Worm (Caenorhabditis elegans): ENCODE data around the gene cut-2.
A peak's percentile ranks its signal among the peaks of the same experiment; 100 is the strongest.

Gene cut-2

ce11 chrV:13427378-13427777 lies 12.6 kb downstream of the cut-2 start:
- no peak for TF ChIP-seq nfya-1 (tag; optimal IDR thresholded peaks at IDR 0.05; ENCODE audit: insufficient read depth)
- TF ChIP-seq mdl-1 (tag; optimal IDR thresholded peaks at IDR 0.05) = no peak
- no peak for TF ChIP-seq nhr-67 (tag; optimal IDR thresholded peaks at IDR 0.05)
- no peak for TF ChIP-seq pqm-1 (tag; optimal IDR thresholded peaks at IDR 0.05)
- TF ChIP-seq eor-1 (tag; optimal IDR thresholded peaks at IDR 0.05) = no peak
- no peak for TF ChIP-seq snpc-4 (tag; optimal IDR thresholded peaks at IDR 0.05)
- no peak for TF ChIP-seq elt-1 (tag; optimal IDR thresholded peaks at IDR 0.05)
- TF ChIP-seq ceh-28 (tag; optimal IDR thresholded peaks at IDR 0.05) = no peak
- TF ChIP-seq elt-2 (tag; optimal IDR thresholded peaks at IDR 0.05) = no peak
- TF ChIP-seq mml-1 (tag; optimal IDR thresholded peaks at IDR 0.05) = no peak
- no peak for TF ChIP-seq nhr-28 (tag; optimal IDR thresholded peaks at IDR 0.05)
- no peak for TF ChIP-seq nhr-237 (tag; optimal IDR thresholded peaks at IDR 0.05)
- TF ChIP-seq aly-2 (tag; optimal IDR thresholded peaks at IDR 0.05) = no peak
- no peak for TF ChIP-seq fkh-2 (tag; optimal IDR thresholded peaks at IDR 0.05)
- no peak for TF ChIP-seq egl-5 (tag; optimal IDR thresholded peaks at IDR 0.05)
- no peak for TF ChIP-seq daf-12 (tag; optimal IDR thresholded peaks at IDR 0.05)

- no peak for TF ChIP-seq nhr-11 (tag; optimal IDR thresholded peaks at IDR 0.05)
- no peak for TF ChIP-seq mdl-1 (tag; optimal IDR thresholded peaks at IDR 0.05)
- TF ChIP-seq snpc-4 (tag; optimal IDR thresholded peaks at IDR 0.05) = no peak
- no peak for TF ChIP-seq nfya-1 (tag; optimal IDR thresholded peaks at IDR 0.05; ENCODE audit: insufficient read depth)
- TF ChIP-seq nhr-77 (tag; optimal IDR thresholded peaks at IDR 0.05) = no peak
- TF ChIP-seq fkh-2 (tag; optimal IDR thresholded peaks at IDR 0.05) = no peak
- no peak for TF ChIP-seq nhr-76 (tag; optimal IDR thresholded peaks at IDR 0.05)
- no peak for TF ChIP-seq ceh-82 (tag; optimal IDR thresholded peaks at IDR 0.05)
- no peak for TF ChIP-seq hmg-11 (tag; optimal IDR thresholded peaks at IDR 0.05)
- TF ChIP-seq fkh-10 (GFP tag; optimal IDR thresholded peaks at IDR 0.05) = no peak
- TF ChIP-seq lsy-12 (tag; optimal IDR thresholded peaks at IDR 0.05) = no peak
- TF ChIP-seq egl-5 (tag; optimal IDR thresholded peaks at IDR 0.05) = no peak
- no peak for TF ChIP-seq fos-1 (tag; optimal IDR thresholded peaks at IDR 0.05)
- TF ChIP-seq skn-1 (tag; optimal IDR thresholded peaks at IDR 0.05) = no peak
- TF ChIP-seq elt-1 (tag; optimal IDR thresholded peaks at IDR 0.05) = no peak
Observed at ce11 chrV:13428660-13429059, 13.9 kb downstream of the cut-2 start, which contains the start of gene srd-19. srd-19 (minus strand) TSS chrV:13428760.

DNA sequence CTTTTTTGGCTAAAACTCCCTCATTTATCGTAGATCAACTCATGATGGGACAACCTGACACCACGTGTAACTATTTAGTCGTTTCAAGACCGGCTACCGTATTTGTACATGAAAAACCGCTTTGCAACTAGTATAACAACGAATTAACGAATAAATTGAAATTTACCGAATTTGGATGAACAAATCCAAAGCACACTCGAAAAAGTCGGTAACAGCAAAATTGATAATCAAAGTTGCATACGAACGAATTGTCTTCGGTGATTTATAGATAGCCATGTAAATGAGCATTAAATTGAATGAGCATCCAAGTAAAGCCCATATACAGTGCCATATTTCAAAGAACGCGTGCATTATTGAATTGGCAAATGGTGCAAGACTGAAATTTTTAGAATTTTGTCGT lies 17.6 kb downstream of the cut-2 start, which contains the start of gene srd-17:
Gene srd-17, minus strand, starts transcription at position 351 of the 400 bp plus-strand sequence.
- TF ChIP-seq lsy-12 (tag; optimal IDR thresholded peaks at IDR 0.05) (no peak), mml-1 (tag; optimal IDR thresholded peaks at IDR 0.05) (no peak), nhr-67 (tag; optimal IDR thresholded peaks at IDR 0.05) (no peak), nhr-23 (tag; optimal IDR thresholded peaks at IDR 0.05) (no peak), elt-3 (tag; optimal IDR thresholded peaks at IDR 0.05) (no peak), nhr-76 (tag; optimal IDR thresholded peaks at IDR 0.05) (no peak), ztf-4 (tag; optimal IDR thresholded peaks at IDR 0.05) (no peak), ceh-9 (tag; optimal IDR thresholded peaks at IDR 0.05) (no peak), ceh-16 (tag; optimal IDR thresholded peaks at IDR 0.05) (no peak), nhr-11 (tag; optimal IDR thresholded peaks at IDR 0.05) (no peak), daf-12 (tag; optimal IDR thresholded peaks at IDR 0.05) (no peak), R02D3.7 (tag; optimal IDR thresholded peaks at IDR 0.05) (no peak)

DNA sequence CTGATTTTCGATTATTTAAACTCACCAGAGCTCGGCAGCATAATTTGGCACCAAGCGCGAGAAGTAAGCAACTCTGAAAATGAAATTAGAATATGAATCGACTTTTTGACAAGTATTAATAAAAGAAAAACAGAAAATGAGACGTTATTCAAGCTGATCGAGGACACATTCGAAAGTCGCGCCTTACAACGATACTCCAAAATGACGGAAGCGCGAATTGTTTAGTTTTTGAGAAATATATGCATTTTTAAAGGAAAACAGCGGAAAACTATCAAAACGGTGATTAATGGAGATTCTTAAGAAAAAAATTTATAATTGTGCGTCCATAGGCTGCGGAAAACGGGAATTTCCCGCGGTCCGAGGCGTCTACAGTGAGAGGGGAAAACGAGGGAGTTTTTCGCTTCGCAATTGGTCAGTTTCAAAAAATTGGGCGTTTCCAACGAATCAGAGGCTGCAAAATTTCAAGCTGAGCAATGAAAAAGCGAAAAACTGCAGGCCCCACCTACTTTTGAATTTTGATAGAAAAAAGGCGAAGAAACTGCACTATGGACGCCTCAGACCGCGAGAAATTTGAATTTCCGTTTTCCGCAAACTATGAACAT lies 22.8 kb downstream of the cut-2 start, which contains the start of gene mes-4:
Gene mes-4, minus strand, starts transcription at position 73 of the 602 bp plus-strand sequence.
- TF ChIP-seq lin-15B (tag; optimal IDR thresholded peaks at IDR 0.05) = peak; percentile 38
- TF ChIP-seq nfya-1 (tag; optimal IDR thresholded peaks at IDR 0.05; ENCODE audit: insufficient read depth) = peak; percentile 91
- TF ChIP-seq zag-1 (tag; optimal IDR thresholded peaks at IDR 0.05) = no peak

ce11 chrV:13441661-13442060 lies 26.9 kb downstream of the cut-2 start, which contains the start of gene col-162:
col-162 (plus strand) TSS chrV:13441961.
- no peak for TF ChIP-seq ceh-82 (tag; optimal IDR thresholded peaks at IDR 0.05)
- TF ChIP-seq daf-12 (tag; optimal IDR thresholded peaks at IDR 0.05) = no peak
- TF ChIP-seq elt-2 (tag; optimal IDR thresholded peaks at IDR 0.05) = no peak
- TF ChIP-seq hmg-11 (tag; optimal IDR thresholded peaks at IDR 0.05) = no peak
- TF ChIP-seq pha-4 (tag; optimal IDR thresholded peaks at IDR 0.05) = no peak
- TF ChIP-seq egl-5 (tag; optimal IDR thresholded peaks at IDR 0.05) = no peak
- no peak for TF ChIP-seq elt-1 (tag; optimal IDR thresholded peaks at IDR 0.05)

Data from whole organism, L3 larva.